Worm (Caenorhabditis elegans): Measurements from ENCODE around the gene H39E23.2.

The H39E23.2 gene

DNA sequence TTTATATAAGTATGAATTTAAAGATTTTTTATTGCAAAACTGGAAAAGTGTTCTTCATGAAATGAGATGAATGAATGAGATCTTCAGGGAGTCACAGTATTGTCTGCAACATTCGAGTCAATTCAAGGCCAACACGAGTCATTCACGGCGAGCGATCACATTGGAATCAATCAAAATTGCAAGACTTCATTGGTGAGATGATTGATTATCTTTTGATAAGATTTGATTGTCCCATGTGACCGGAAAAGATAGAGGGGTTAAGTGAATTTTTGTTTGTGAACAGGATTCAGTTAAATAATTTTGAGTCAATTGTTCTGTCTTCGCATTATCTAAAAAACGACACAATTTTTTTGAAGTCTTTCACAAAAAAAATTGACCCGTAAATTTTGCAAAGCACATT, 15.2 kb upstream of the H39E23.2 start:
- TF ChIP-seq nhr-43 (tag; optimal IDR thresholded peaks at IDR 0.05; ENCODE audit: poor library complexity, severe bottlenecking) = peak; percentile 32
- peak; percentile 78 for TF ChIP-seq nhr-23 (tag; optimal IDR thresholded peaks at IDR 0.05)
- TF ChIP-seq jun-1 (tag; optimal IDR thresholded peaks at IDR 0.05) = no peak
- peak; percentile 56 for TF ChIP-seq nhr-25 (tag; optimal IDR thresholded peaks at IDR 0.05)

DNA sequence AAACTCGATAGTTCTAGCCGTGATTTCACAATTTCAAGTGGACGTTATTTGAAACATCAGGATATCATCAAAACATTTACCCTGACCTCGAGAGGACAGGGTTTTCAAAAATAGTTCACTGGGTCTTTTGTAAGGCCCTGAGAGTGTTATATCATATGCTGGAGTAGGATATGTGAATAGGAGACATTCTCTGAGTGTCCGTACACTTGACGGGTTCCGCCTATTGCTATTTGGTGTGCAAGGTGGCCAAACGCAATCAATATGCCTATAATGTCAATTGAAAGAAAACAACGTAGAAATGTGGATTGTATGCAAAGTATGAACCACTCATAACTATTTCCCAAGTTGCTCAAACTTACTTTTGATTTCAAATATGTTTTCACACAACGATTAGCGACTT, 12.8 kb upstream of the H39E23.2 start:
- TF ChIP-seq nfya-1 (tag; optimal IDR thresholded peaks at IDR 0.05; ENCODE audit: insufficient read depth) (no peak), elt-3 (tag; optimal IDR thresholded peaks at IDR 0.05) (no peak), lsy-12 (tag; optimal IDR thresholded peaks at IDR 0.05) (no peak), ceh-16 (tag; optimal IDR thresholded peaks at IDR 0.05) (no peak), egl-27 (tag; optimal IDR thresholded peaks at IDR 0.05) (no peak), fkh-10 (GFP tag; optimal IDR thresholded peaks at IDR 0.05) (no peak), nhr-25 (tag; optimal IDR thresholded peaks at IDR 0.05) (no peak), fos-1 (tag; optimal IDR thresholded peaks at IDR 0.05) (no peak), mdl-1 (tag; optimal IDR thresholded peaks at IDR 0.05) (no peak), pqm-1 (tag; optimal IDR thresholded peaks at IDR 0.05) (no peak)

DNA sequence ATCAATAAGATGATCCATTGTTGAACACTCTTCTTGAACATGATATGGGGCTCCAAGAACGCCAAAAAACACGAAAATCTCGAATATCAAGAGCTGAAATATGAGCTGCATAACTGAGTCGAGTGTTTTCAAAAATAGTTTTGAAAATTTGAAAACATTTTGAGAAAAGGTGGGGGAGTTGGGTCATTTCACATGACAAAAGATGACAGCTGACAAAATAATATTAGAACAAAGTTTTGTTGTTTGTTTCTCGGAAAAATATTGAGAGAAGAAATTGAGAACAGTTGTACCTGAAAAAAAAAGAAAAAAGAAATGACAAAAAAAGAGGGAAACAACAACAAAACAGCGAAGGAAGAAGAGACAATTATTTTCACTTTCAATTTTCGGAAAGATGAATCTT, 11.6 kb upstream of the H39E23.2 start, which contains the start of the genes D1086.2 and D1086.1:
TSS of gene D1086.2 (minus strand) at position 150 of the 400 bp plus-strand sequence.
TSS of gene D1086.1 (plus strand) at position 340 of the 400 bp plus-strand sequence.
- TF ChIP-seq lin-39 (tag; optimal IDR thresholded peaks at IDR 0.05) (no peak), nhr-76 (tag; optimal IDR thresholded peaks at IDR 0.05) (no peak), nhr-25 (tag; optimal IDR thresholded peaks at IDR 0.05) (no peak), sea-2 (GFP tag; optimal IDR thresholded peaks at IDR 0.05) (no peak), ceh-9 (tag; optimal IDR thresholded peaks at IDR 0.05) (no peak), ceh-16 (tag; optimal IDR thresholded peaks at IDR 0.05) (no peak)

DNA sequence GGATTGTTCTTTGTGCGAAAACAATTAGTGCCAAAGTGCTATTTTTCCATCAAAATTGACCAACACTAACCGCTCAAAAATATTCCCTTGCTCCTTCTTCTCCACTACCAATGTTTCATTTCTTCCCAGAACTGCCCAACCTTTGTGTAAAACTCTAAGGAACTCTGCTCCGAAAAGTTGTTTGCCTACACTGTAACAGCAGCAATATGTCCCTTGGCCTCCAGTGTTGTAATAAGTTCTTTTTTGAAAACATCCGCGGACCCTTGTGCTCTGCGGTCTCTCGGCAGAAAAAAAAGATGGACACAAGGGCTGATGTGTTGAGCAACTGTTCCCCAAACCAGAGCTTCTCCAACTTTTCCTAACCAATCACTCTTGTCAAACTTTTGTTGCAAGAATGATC, 9.3 kb upstream of the H39E23.2 start, which contains the start of gene D1086.12:
TSS of gene D1086.12 (plus strand) at position 301 of the 400 bp plus-strand sequence.
- TF ChIP-seq daf-12 (tag; optimal IDR thresholded peaks at IDR 0.05) (no peak), nfya-1 (tag; optimal IDR thresholded peaks at IDR 0.05; ENCODE audit: insufficient read depth) (peak; percentile 24)

DNA sequence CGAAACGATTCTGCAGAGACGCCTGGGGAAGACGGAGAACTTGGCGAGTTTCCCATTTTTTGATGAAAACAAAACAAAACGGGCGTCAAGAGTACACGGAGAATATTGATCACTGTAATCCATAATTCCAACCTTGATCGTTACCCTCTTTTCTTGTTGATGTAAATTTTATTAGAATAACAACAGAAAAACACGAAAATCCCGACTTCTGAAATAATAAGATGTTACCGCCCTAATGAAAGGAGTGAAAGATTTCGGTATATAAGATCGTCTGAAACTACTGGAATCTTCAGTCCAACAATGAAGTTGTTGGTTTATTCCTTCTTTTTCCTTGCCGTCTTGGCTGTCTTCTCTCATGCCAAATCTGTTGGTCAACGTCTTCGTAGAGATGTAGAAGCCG, 6.2 kb upstream of the H39E23.2 start, which contains the start of gene D1086.9:
TSS of gene D1086.9 (plus strand) at position 301 of the 400 bp plus-strand sequence.
- TF ChIP-seq jun-1 (tag; optimal IDR thresholded peaks at IDR 0.05) (no peak), R02D3.7 (tag; optimal IDR thresholded peaks at IDR 0.05) (no peak), hmg-11 (tag; optimal IDR thresholded peaks at IDR 0.05) (no peak), skn-1 (tag; optimal IDR thresholded peaks at IDR 0.05) (no peak), mml-1 (tag; optimal IDR thresholded peaks at IDR 0.05) (no peak), nhr-43 (tag; optimal IDR thresholded peaks at IDR 0.05; ENCODE audit: poor library complexity, severe bottlenecking) (no peak), egl-27 (tag; optimal IDR thresholded peaks at IDR 0.05) (no peak), nhr-11 (tag; optimal IDR thresholded peaks at IDR 0.05) (no peak), unc-39 (tag; optimal IDR thresholded peaks at IDR 0.05) (no peak), nhr-12 (tag; optimal IDR thresholded peaks at IDR 0.05) (no peak), pqm-1 (tag; optimal IDR thresholded peaks at IDR 0.05) (no peak), fos-1 (tag; optimal IDR thresholded peaks at IDR 0.05) (no peak), elt-1 (tag; optimal IDR thresholded peaks at IDR 0.05) (no peak), nhr-23 (tag; optimal IDR thresholded peaks at IDR 0.05) (no peak), nhr-237 (tag; optimal IDR thresholded peaks at IDR 0.05) (no peak)

DNA sequence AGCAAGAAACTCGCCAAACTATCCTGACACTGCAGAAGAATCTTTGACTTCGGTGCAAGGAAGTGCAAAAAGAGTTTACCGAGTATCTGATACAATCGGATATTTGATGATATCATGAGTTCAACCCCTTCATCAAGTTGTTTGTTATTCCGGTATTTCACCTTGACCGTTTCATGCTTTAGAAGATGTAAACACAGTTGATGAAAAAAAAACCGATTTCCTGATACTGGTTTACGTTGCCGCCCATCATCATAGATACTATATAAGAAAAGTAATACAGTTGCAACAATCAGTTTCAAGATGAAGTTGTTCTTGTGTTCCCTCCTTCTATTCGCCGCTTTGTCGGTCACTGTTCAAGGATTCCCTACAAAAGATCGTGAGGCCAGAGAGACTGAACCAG, 2.6 kb upstream of the H39E23.2 start, which contains the start of gene H39E23.3:
TSS of gene H39E23.3 (plus strand) at position 301 of the 400 bp plus-strand sequence.
- TF ChIP-seq fkh-10 (GFP tag; optimal IDR thresholded peaks at IDR 0.05) = no peak
- no peak for TF ChIP-seq nhr-23 (tag; optimal IDR thresholded peaks at IDR 0.05)
- TF ChIP-seq nhr-77 (tag; optimal IDR thresholded peaks at IDR 0.05) = no peak
- TF ChIP-seq nhr-11 (tag; optimal IDR thresholded peaks at IDR 0.05) = no peak
- TF ChIP-seq egl-5 (tag; optimal IDR thresholded peaks at IDR 0.05) = no peak
- no peak for TF ChIP-seq nhr-43 (tag; optimal IDR thresholded peaks at IDR 0.05; ENCODE audit: poor library complexity, severe bottlenecking)
- no peak for TF ChIP-seq elt-3 (tag; optimal IDR thresholded peaks at IDR 0.05)
- no peak for TF ChIP-seq daf-12 (tag; optimal IDR thresholded peaks at IDR 0.05)
- TF ChIP-seq R02D3.7 (tag; optimal IDR thresholded peaks at IDR 0.05) = no peak
- TF ChIP-seq unc-62 (GFP tag; optimal IDR thresholded peaks at IDR 0.05) = no peak
- no peak for TF ChIP-seq nhr-67 (tag; optimal IDR thresholded peaks at IDR 0.05)
- no peak for TF ChIP-seq lin-15B (tag; optimal IDR thresholded peaks at IDR 0.05)
